Worm (Caenorhabditis elegans): ENCODE data around the gene T25B9.5.

T25B9.5 gene

ce11 chrIV:10754685-10755084 is at the start of gene T25B9.5:
TSS of gene T25B9.5 (minus strand) at chrIV:10754785.
- no peak for TF ChIP-seq nhr-77 (tag; optimal IDR thresholded peaks at IDR 0.05)
- no peak for TF ChIP-seq sma-9 (GFP tag; optimal IDR thresholded peaks at IDR 0.05)
- TF ChIP-seq sma-9 (tag; optimal IDR thresholded peaks at IDR 0.05): no peak
- TF ChIP-seq alr-1 (tag; optimal IDR thresholded peaks at IDR 0.05): no peak
- no peak for TF ChIP-seq gmeb-1 (tag; optimal IDR thresholded peaks at IDR 0.05)
- TF ChIP-seq Y55F3AM.14 (GFP tag; optimal IDR thresholded peaks at IDR 0.05): no peak
- no peak for TF ChIP-seq elt-1 (tag; optimal IDR thresholded peaks at IDR 0.05)
- no peak for TF ChIP-seq peb-1 (tag; optimal IDR thresholded peaks at IDR 0.05)
- no peak for TF ChIP-seq nhr-10 (tag; optimal IDR thresholded peaks at IDR 0.05)
- no peak for TF ChIP-seq F13H6.1 (tag; optimal IDR thresholded peaks at IDR 0.05)
- no peak for TF ChIP-seq sem-4 (tag; optimal IDR thresholded peaks at IDR 0.05)
- no peak for TF ChIP-seq nhr-11 (tag; optimal IDR thresholded peaks at IDR 0.05)
- TF ChIP-seq unc-39 (tag; optimal IDR thresholded peaks at IDR 0.05): no peak

- no peak for TF ChIP-seq Y55F3AM.14 (GFP tag; optimal IDR thresholded peaks at IDR 0.05)
- no peak for TF ChIP-seq alr-1 (tag; optimal IDR thresholded peaks at IDR 0.05)
- no peak for TF ChIP-seq snpc-4 (tag; optimal IDR thresholded peaks at IDR 0.05)
- no peak for TF ChIP-seq fos-1 (tag; optimal IDR thresholded peaks at IDR 0.05)
- TF ChIP-seq dmd-4 (tag; optimal IDR thresholded peaks at IDR 0.05): no peak
- TF ChIP-seq ztf-4 (tag; optimal IDR thresholded peaks at IDR 0.05): no peak
- no peak for TF ChIP-seq egl-27 (tag; optimal IDR thresholded peaks at IDR 0.05)
- no peak for TF ChIP-seq ceh-16 (tag; optimal IDR thresholded peaks at IDR 0.05)
- no peak for TF ChIP-seq sma-3 (GFP tag; optimal IDR thresholded peaks at IDR 0.05)
- no peak for TF ChIP-seq sma-9 (GFP tag; optimal IDR thresholded peaks at IDR 0.05)
- no peak for TF ChIP-seq sma-9 (tag; optimal IDR thresholded peaks at IDR 0.05)
- TF ChIP-seq nhr-21 (tag; optimal IDR thresholded peaks at IDR 0.05): no peak
- no peak for TF ChIP-seq elt-3 (tag; optimal IDR thresholded peaks at IDR 0.05)
Observed at ce11 chrIV:10803973-10804372, 49.4 kb upstream of the T25B9.5 start.

ce11 chrIV:10799354-10799753 is 44.8 kb upstream of the T25B9.5 start, which contains the start of gene zipt-2.1:
TSS of gene zipt-2.1 (plus strand) at chrIV:10799654.
- TF ChIP-seq crh-2 (tag; optimal IDR thresholded peaks at IDR 0.05) (no peak), aly-2 (tag; optimal IDR thresholded peaks at IDR 0.05) (no peak), sma-9 (GFP tag; optimal IDR thresholded peaks at IDR 0.05) (no peak), sma-9 (tag; optimal IDR thresholded peaks at IDR 0.05) (no peak), C34F6.9 (tag; optimal IDR thresholded peaks at IDR 0.05) (no peak), ztf-1 (GFP tag; conservative IDR thresholded peaks at IDR 0.05) (no peak), elt-1 (tag; optimal IDR thresholded peaks at IDR 0.05) (no peak), ztf-11 (tag; optimal IDR thresholded peaks at IDR 0.05) (no peak), unc-62 (GFP tag; optimal IDR thresholded peaks at IDR 0.05) (no peak), dmd-4 (tag; optimal IDR thresholded peaks at IDR 0.05) (no peak), ama-1 (optimal IDR thresholded peaks at IDR 0.05) (no peak), egl-27 (tag; optimal IDR thresholded peaks at IDR 0.05) (no peak), unc-55 (GFP tag; optimal IDR thresholded peaks at IDR 0.05) (no peak), mdl-1 (tag; optimal IDR thresholded peaks at IDR 0.05) (no peak), nhr-12 (tag; optimal IDR thresholded peaks at IDR 0.05) (no peak), peb-1 (tag; optimal IDR thresholded peaks at IDR 0.05) (no peak)

- no peak for TF ChIP-seq nhr-129 (tag; optimal IDR thresholded peaks at IDR 0.05)
- no peak for TF ChIP-seq mab-5 (tag; optimal IDR thresholded peaks at IDR 0.05)
- no peak for TF ChIP-seq nhr-23 (tag; optimal IDR thresholded peaks at IDR 0.05)
- TF ChIP-seq nhr-21 (tag; optimal IDR thresholded peaks at IDR 0.05): no peak
- no peak for TF ChIP-seq F13H6.1 (tag; optimal IDR thresholded peaks at IDR 0.05)
- no peak for TF ChIP-seq alr-1 (tag; optimal IDR thresholded peaks at IDR 0.05)
- no peak for TF ChIP-seq nhr-12 (tag; optimal IDR thresholded peaks at IDR 0.05)
- TF ChIP-seq nhr-6 (tag; optimal IDR thresholded peaks at IDR 0.05): no peak
- TF ChIP-seq unc-62 (GFP tag; optimal IDR thresholded peaks at IDR 0.05): no peak
- no peak for TF ChIP-seq ama-1 (optimal IDR thresholded peaks at IDR 0.05)
- no peak for TF ChIP-seq lin-11 (tag; optimal IDR thresholded peaks at IDR 0.05)
- no peak for TF ChIP-seq sma-3 (GFP tag; optimal IDR thresholded peaks at IDR 0.05)
- no peak for TF ChIP-seq zag-1 (tag; optimal IDR thresholded peaks at IDR 0.05)
- no peak for TF ChIP-seq ZK546.5 (tag; optimal IDR thresholded peaks at IDR 0.05)
Observed at ce11 chrIV:10798604-10799003, 44.0 kb upstream of the T25B9.5 start.
